Worm (Caenorhabditis elegans) whole organism, L2 larva: ENCODE results near the gene T20D3.6.

Experiments used
- C34F6.9 ChIP-seq: fragments of 150-350 bp; optimal IDR thresholded peaks from 2 replicates; lab custom pipeline; 2014; ENCODE audit warnings: missing biosample characterization, missing genetic modification characterization
- F13H6.1 ChIP-seq: sonication (generic microtip); optimal IDR thresholded peaks from 2 replicates; lab custom pipeline; 2016; ENCODE audit warnings: missing genetic modification characterization, missing compliant biosample characterization
- R02D3.7 ChIP-seq: fragments of 150-350 bp; optimal IDR thresholded peaks from 2 replicates; lab custom pipeline; 2014; ENCODE audit warnings: missing biosample characterization, missing genetic modification characterization
- ZK546.5 ChIP-seq: sonication (generic microtip); optimal IDR thresholded peaks from 2 replicates; lab custom pipeline; 2017; ENCODE audit warnings: missing biosample characterization, missing genetic modification characterization
- alr-1 ChIP-seq: fragments of 150-350 bp; optimal IDR thresholded peaks from 2 replicates; lab custom pipeline; 2014; ENCODE audit warnings: missing biosample characterization, missing genetic modification characterization
- ama-1 ChIP-seq: fragments of 150-350 bp; optimal IDR thresholded peaks from 2 replicates; lab custom pipeline; 2018; ENCODE audit warnings: inconsistent platforms
- blmp-1 ChIP-seq: sonication (generic microtip); optimal IDR thresholded peaks from 2 replicates; lab custom pipeline; 2017; ENCODE audit warnings: missing genetic modification characterization, mild to moderate bottlenecking, missing compliant biosample characterization, antibody characterized with exemption, moderate library complexity; ENCODE audit not compliant: insufficient read depth
- ceh-16 ChIP-seq: fragments of 150-350 bp; optimal IDR thresholded peaks from 2 replicates; lab custom pipeline; 2014; ENCODE audit warnings: missing biosample characterization, missing genetic modification characterization
- ceh-82 ChIP-seq: fragments of 150-350 bp; optimal IDR thresholded peaks from 2 replicates; lab custom pipeline; 2014; ENCODE audit warnings: missing biosample characterization, missing genetic modification characterization
- crh-2 ChIP-seq: sonication (generic microtip); optimal IDR thresholded peaks from 2 replicates; lab custom pipeline; 2017; ENCODE audit warnings: missing biosample characterization, missing genetic modification characterization
- egl-27 ChIP-seq: sonication (generic microtip); optimal IDR thresholded peaks from 3 replicates; lab custom pipeline; 2017; ENCODE audit warnings: missing biosample characterization, missing genetic modification reagents, missing genetic modification characterization
- elt-3 ChIP-seq: sonication (generic microtip); optimal IDR thresholded peaks from 2 replicates; lab custom pipeline; 2017; ENCODE audit warnings: missing biosample characterization, missing genetic modification characterization
- fos-1 ChIP-seq: fragments of 150-350 bp; optimal IDR thresholded peaks from 2 replicates; lab custom pipeline; 2014; ENCODE audit warnings: missing biosample characterization, missing genetic modification characterization
- gmeb-1 ChIP-seq: fragments of 150-350 bp; optimal IDR thresholded peaks from 2 replicates; lab custom pipeline; 2014; ENCODE audit warnings: missing biosample characterization, missing genetic modification characterization
- lin-11 ChIP-seq: fragments of 150-350 bp; sonication (generic microtip); optimal IDR thresholded peaks from 2 replicates; lab custom pipeline; 2014; ENCODE audit warnings: missing biosample characterization, missing genetic modification characterization, inconsistent platforms, mixed read lengths
- lin-39 ChIP-seq: fragments of 150-350 bp; optimal IDR thresholded peaks from 2 replicates; lab custom pipeline; 2014; ENCODE audit warnings: missing biosample characterization, missing genetic modification reagents, missing genetic modification characterization
- lsy-2 ChIP-seq, 2 experiments: fragments of 150-350 bp in 1 of 2; sonication (generic microtip) in 1 of 2; optimal IDR thresholded peaks; 2 replicates each; lab custom pipeline; 2014 to 2017; ENCODE audit warnings: missing biosample characterization in 2 of 2, missing genetic modification characterization in 2 of 2
- mab-5 ChIP-seq: fragments of 150-350 bp; optimal IDR thresholded peaks from 2 replicates; lab custom pipeline; 2014; ENCODE audit warnings: missing biosample characterization, missing genetic modification characterization
- mbf-1 ChIP-seq: sonication (generic microtip); optimal IDR thresholded peaks from 2 replicates; lab custom pipeline; 2017; ENCODE audit warnings: missing biosample characterization, missing genetic modification characterization
- mdl-1 ChIP-seq, 2 experiments: fragments of 150-350 bp in 1 of 2; sonication (generic microtip) in 1 of 2; optimal IDR thresholded peaks; 2 replicates each; lab custom pipeline; 2017; ENCODE audit warnings: missing biosample characterization in 2 of 2, missing genetic modification characterization in 2 of 2
- nhr-10 ChIP-seq: sonication (generic microtip); optimal IDR thresholded peaks from 2 replicates; lab custom pipeline; 2017; ENCODE audit warnings: missing biosample characterization, missing genetic modification characterization
- nhr-11 ChIP-seq: fragments of 150-350 bp; optimal IDR thresholded peaks from 2 replicates; lab custom pipeline; 2014; ENCODE audit warnings: missing biosample characterization, missing genetic modification characterization
- nhr-12 ChIP-seq: fragments of 150-350 bp; optimal IDR thresholded peaks from 2 replicates; lab custom pipeline; 2014; ENCODE audit warnings: missing biosample characterization, missing genetic modification characterization
- nhr-129 ChIP-seq: fragments of 150-350 bp; optimal IDR thresholded peaks from 2 replicates; lab custom pipeline; 2014; ENCODE audit warnings: missing biosample characterization, missing genetic modification characterization
- nhr-23 ChIP-seq: fragments of 150-350 bp; optimal IDR thresholded peaks from 2 replicates; lab custom pipeline; 2014; ENCODE audit warnings: missing biosample characterization, missing genetic modification reagents, missing genetic modification characterization
- nhr-6 ChIP-seq: fragments of 150-350 bp; optimal IDR thresholded peaks from 2 replicates; lab custom pipeline; 2014; ENCODE audit warnings: missing biosample characterization, missing genetic modification characterization
- nhr-77 ChIP-seq: fragments of 150-350 bp; optimal IDR thresholded peaks from 2 replicates; lab custom pipeline; 2014; ENCODE audit warnings: missing biosample characterization, missing genetic modification characterization
- peb-1 ChIP-seq: fragments of 150-350 bp; optimal IDR thresholded peaks from 2 replicates; lab custom pipeline; 2014; ENCODE audit warnings: missing biosample characterization, missing genetic modification characterization
- sem-4 ChIP-seq: fragments of 150-350 bp; optimal IDR thresholded peaks from 2 replicates; lab custom pipeline; 2014; ENCODE audit warnings: missing biosample characterization, missing genetic modification reagents, missing genetic modification characterization
- sma-3 ChIP-seq: sonication (generic microtip); optimal IDR thresholded peaks from 2 replicates; lab custom pipeline; 2016; ENCODE audit warnings: missing genetic modification reagents, missing genetic modification characterization, missing compliant biosample characterization
- sma-9 ChIP-seq, 2 experiments: fragments of 150-350 bp in 1 of 2; sonication (generic microtip) in 1 of 2; optimal IDR thresholded peaks; 2 replicates each; lab custom pipeline; 2014 to 2016; ENCODE audit warnings: missing genetic modification characterization in 2 of 2, mild to moderate bottlenecking in 1 of 2, missing biosample characterization in 1 of 2, missing compliant biosample characterization in 1 of 2, missing genetic modification reagents in 1 of 2, moderate library complexity in 1 of 2
- snpc-4 ChIP-seq: fragments of 150-350 bp; optimal IDR thresholded peaks from 2 replicates; lab custom pipeline; 2014; ENCODE audit warnings: missing biosample characterization, missing genetic modification characterization
- unc-39 ChIP-seq: fragments of 150-350 bp; optimal IDR thresholded peaks from 2 replicates; lab custom pipeline; 2014; ENCODE audit warnings: missing biosample characterization, missing genetic modification characterization
- unc-55 ChIP-seq: fragments of 150-350 bp; sonication (generic microtip); optimal IDR thresholded peaks from 3 replicates; lab custom pipeline; 2014; ENCODE audit warnings: missing biosample characterization, missing genetic modification reagents, missing genetic modification characterization
- unc-62 ChIP-seq: fragments of 150-350 bp; optimal IDR thresholded peaks from 2 replicates; lab custom pipeline; 2014; ENCODE audit warnings: missing biosample characterization, missing genetic modification reagents, missing genetic modification characterization
- zag-1 ChIP-seq: fragments of 150-350 bp; optimal IDR thresholded peaks from 2 replicates; lab custom pipeline; 2014; ENCODE audit warnings: missing biosample characterization, missing genetic modification characterization
- ztf-11 ChIP-seq: sonication (generic microtip); optimal IDR thresholded peaks from 2 replicates; lab custom pipeline; 2017; ENCODE audit warnings: missing biosample characterization, missing genetic modification characterization
- ztf-4 ChIP-seq: fragments of 150-350 bp; optimal IDR thresholded peaks from 2 replicates; lab custom pipeline; 2014; ENCODE audit warnings: missing biosample characterization, missing genetic modification characterization

Gene T20D3.6

ce11 chrIV:9333007-9333406 lies 6.1 kb downstream of the T20D3.6 start:
- peak; percentile 73 for TF ChIP-seq crh-2 (tag; lab: Kevin White, UChicago)
- no peak for TF ChIP-seq F13H6.1 (tag; lab: Kevin White, UChicago)
- no peak for TF ChIP-seq snpc-4 (tag; lab: Kevin White, UChicago)
- no peak for TF ChIP-seq ZK546.5
- no peak for TF ChIP-seq sem-4 (tag; lab: Kevin White, UChicago)
- no peak for TF ChIP-seq unc-39 (tag; lab: Kevin White, UChicago)
- TF ChIP-seq blmp-1 (tag; lab: Kevin White, UChicago): no peak
- no peak for TF ChIP-seq nhr-12
- TF ChIP-seq unc-55: no peak
- no peak for TF ChIP-seq mdl-1 (tag; optimal IDR thresholded peaks at IDR 0.05; lab: Kevin White, UChicago)
- TF ChIP-seq nhr-129: no peak
- no peak for TF ChIP-seq zag-1 (tag; lab: Kevin White, UChicago)
- no peak for TF ChIP-seq unc-62
- no peak for TF ChIP-seq ceh-82 (tag; lab: Kevin White, UChicago)
- no peak for TF ChIP-seq nhr-10 (tag; lab: Kevin White, UChicago)
- TF ChIP-seq fos-1: peak; percentile 97
- no peak for TF ChIP-seq ceh-16
- TF ChIP-seq C34F6.9: no peak
- no peak for TF ChIP-seq elt-3 (tag; lab: Kevin White, UChicago)
- TF ChIP-seq egl-27 (tag; lab: Kevin White, UChicago): no peak
- TF ChIP-seq nhr-6: no peak
- no peak for TF ChIP-seq alr-1
- no peak for TF ChIP-seq nhr-23 (tag; lab: Kevin White, UChicago)
- TF ChIP-seq lin-39 (tag; lab: Kevin White, UChicago): no peak
- no peak for TF ChIP-seq ama-1 (lab: Kevin White, UChicago)
- TF ChIP-seq ztf-11 (tag; lab: Kevin White, UChicago): no peak
- no peak for TF ChIP-seq ztf-4 (tag; lab: Kevin White, UChicago)
- peak; percentile 6 for TF ChIP-seq sma-9 (GFP tag; optimal IDR thresholded peaks at IDR 0.05; lab: Kevin White, UChicago)
- no peak for TF ChIP-seq sma-9 (tag; optimal IDR thresholded peaks at IDR 0.05; lab: Kevin White, UChicago)
- peak; percentile 10 for TF ChIP-seq gmeb-1 (tag; lab: Kevin White, UChicago)
- TF ChIP-seq, all 48 proteins: peak for 4

ce11 chrIV:9330755-9331154 lies 8.3 kb downstream of the T20D3.6 start, which contains the start of gene nspg-7.1:
TSS of gene nspg-7.1 (minus strand) at chrIV:9330855.
- TF ChIP-seq sma-3 (GFP tag; lab: Kevin White, UChicago) (no peak), elt-3 (tag; lab: Kevin White, UChicago) (no peak), alr-1 (no peak), gmeb-1 (tag; lab: Kevin White, UChicago) (no peak), nhr-6 (no peak), R02D3.7 (tag; lab: Kevin White, UChicago) (no peak), nhr-11 (tag; lab: Kevin White, UChicago) (no peak), lin-11 (tag; lab: Kevin White, UChicago) (no peak), lsy-2 (tag; optimal IDR thresholded peaks at IDR 0.05; lab: Kevin White, UChicago) (no peak)

ce11 chrIV:9327706-9328105 lies 11.4 kb downstream of the T20D3.6 start, which contains the start of gene clec-183:
TSS of gene clec-183 (plus strand) at chrIV:9328006.
- TF ChIP-seq nhr-12: no peak
- no peak for TF ChIP-seq crh-2 (tag; lab: Kevin White, UChicago)
- no peak for TF ChIP-seq nhr-77
- TF ChIP-seq mab-5 (tag; lab: Kevin White, UChicago): no peak
- no peak for TF ChIP-seq peb-1 (tag; lab: Kevin White, UChicago)
- no peak for TF ChIP-seq sma-9 (GFP tag; optimal IDR thresholded peaks at IDR 0.05; lab: Kevin White, UChicago)
- no peak for TF ChIP-seq sma-9 (tag; optimal IDR thresholded peaks at IDR 0.05; lab: Kevin White, UChicago)
- no peak for TF ChIP-seq nhr-23 (tag; lab: Kevin White, UChicago)
- no peak for TF ChIP-seq ZK546.5
- no peak for TF ChIP-seq elt-3 (tag; lab: Kevin White, UChicago)
- no peak for TF ChIP-seq ceh-82 (tag; lab: Kevin White, UChicago)
- TF ChIP-seq lin-11 (tag; lab: Kevin White, UChicago): no peak

- TF ChIP-seq unc-55: no peak
- TF ChIP-seq nhr-11 (tag; lab: Kevin White, UChicago): no peak
- TF ChIP-seq nhr-129: no peak
- TF ChIP-seq nhr-6: no peak
- no peak for TF ChIP-seq sma-9 (GFP tag; optimal IDR thresholded peaks at IDR 0.05; lab: Kevin White, UChicago)
- TF ChIP-seq sma-9 (tag; optimal IDR thresholded peaks at IDR 0.05; lab: Kevin White, UChicago): no peak
- TF ChIP-seq mbf-1 (tag; lab: Kevin White, UChicago): no peak
- TF ChIP-seq lsy-2 (tag; optimal IDR thresholded peaks at IDR 0.05; lab: Kevin White, UChicago): no peak
- no peak for TF ChIP-seq blmp-1 (tag; lab: Kevin White, UChicago)
- TF ChIP-seq alr-1: no peak
- no peak for TF ChIP-seq zag-1 (tag; lab: Kevin White, UChicago)
- TF ChIP-seq fos-1: no peak
- no peak for TF ChIP-seq lin-39 (tag; lab: Kevin White, UChicago)
Measured at ce11 chrIV:9323989-9324506, 15.1 kb downstream of the T20D3.6 start, which contains the start of the genes nspg-11 and F49C12.15. TSS of gene nspg-11 (minus strand) at chrIV:9324089. TSS of gene F49C12.15 (plus strand) at chrIV:9324456.
